Worm (Caenorhabditis elegans) whole organism, mixed stage, embryonic: ENCODE measurements around the gene K02D3.1.

Experiments
- blmp-1 ChIP-seq: fragments of 150-350 bp; optimal IDR thresholded peaks from 2 replicates; lab custom pipeline; 2014; ENCODE audit warnings: missing biosample characterization, missing genetic modification characterization
- ceh-39 ChIP-seq: fragments of 150-350 bp; optimal IDR thresholded peaks from 2 replicates; lab custom pipeline; 2014; ENCODE audit warnings: missing biosample characterization, missing genetic modification characterization
- ceh-83 ChIP-seq: fragments of 200-800 bp; sonication (Bioruptor generic); optimal IDR thresholded peaks from 2 replicates; lab custom pipeline; 2018; ENCODE audit warnings: mild to moderate bottlenecking, missing genetic modification characterization, missing compliant biosample characterization
- ces-1 ChIP-seq: fragments of 150-350 bp; optimal IDR thresholded peaks from 2 replicates; lab custom pipeline; 2014; ENCODE audit warnings: missing biosample characterization, missing genetic modification reagents, missing genetic modification characterization
- cnd-1 ChIP-seq: fragments of 200-800 bp; sonication (Bioruptor generic); optimal IDR thresholded peaks from 2 replicates; lab custom pipeline; 2018; ENCODE audit warnings: mild to moderate bottlenecking, missing genetic modification characterization, missing compliant biosample characterization
- drap-1 ChIP-seq: fragments of 200-800 bp; sonication (Bioruptor generic); optimal IDR thresholded peaks from 3 replicates; lab custom pipeline; 2018; ENCODE audit warnings: mild to moderate bottlenecking, missing genetic modification characterization, missing compliant biosample characterization
- elt-3 ChIP-seq: fragments of 150-350 bp; optimal IDR thresholded peaks from 2 replicates; lab custom pipeline; 2014; ENCODE audit warnings: missing biosample characterization, missing genetic modification characterization
- flh-1 ChIP-seq: fragments of 200-800 bp; sonication (Bioruptor generic); optimal IDR thresholded peaks from 2 replicates; lab custom pipeline; 2018; ENCODE audit warnings: mild to moderate bottlenecking, missing genetic modification characterization, moderate library complexity, missing compliant biosample characterization
- hlh-1 ChIP-seq: fragments of 150-350 bp; optimal IDR thresholded peaks from 2 replicates; lab custom pipeline; 2014; ENCODE audit warnings: missing biosample characterization, missing genetic modification reagents, missing genetic modification characterization
- lin-13 ChIP-seq: fragments of 150-350 bp; optimal IDR thresholded peaks from 2 replicates; lab custom pipeline; 2014; ENCODE audit warnings: missing biosample characterization, missing genetic modification characterization
- lin-32 ChIP-seq: fragments of 200-800 bp; sonication (Bioruptor generic); optimal IDR thresholded peaks from 2 replicates; lab custom pipeline; 2018; ENCODE audit warnings: mild to moderate bottlenecking, missing genetic modification characterization, missing compliant biosample characterization
- mls-2 ChIP-seq: sonication (generic microtip); optimal IDR thresholded peaks from 2 replicates; lab custom pipeline; 2016; ENCODE audit warnings: mild to moderate bottlenecking, missing genetic modification characterization, moderate library complexity, missing compliant biosample characterization
- nhr-12 ChIP-seq: fragments of 150-350 bp; optimal IDR thresholded peaks from 2 replicates; lab custom pipeline; 2014; ENCODE audit warnings: missing biosample characterization, missing genetic modification characterization
- nhr-2 ChIP-seq: fragments of 150-350 bp; optimal IDR thresholded peaks from 2 replicates; lab custom pipeline; 2014; ENCODE audit warnings: missing biosample characterization, missing genetic modification characterization
- nhr-237 ChIP-seq: fragments of 150-350 bp; optimal IDR thresholded peaks from 2 replicates; lab custom pipeline; 2014; ENCODE audit warnings: missing biosample characterization, missing genetic modification characterization
- pha-4 ChIP-seq: fragments of 150-350 bp; optimal IDR thresholded peaks from 2 replicates; lab custom pipeline; 2018; ENCODE audit warnings: missing biosample characterization, missing genetic modification reagents, missing genetic modification characterization
- sem-2 ChIP-seq: fragments of 200-800 bp; sonication (Bioruptor generic); optimal IDR thresholded peaks from 2 replicates; lab custom pipeline; 2018; ENCODE audit warnings: mild to moderate bottlenecking, missing genetic modification characterization, missing compliant biosample characterization
- snpc-4 ChIP-seq: fragments of 150-350 bp; optimal IDR thresholded peaks from 2 replicates; lab custom pipeline; 2014; ENCODE audit warnings: missing biosample characterization, missing genetic modification characterization
- sptf-1 ChIP-seq: sonication (generic microtip); optimal IDR thresholded peaks from 2 replicates; lab custom pipeline; 2017; ENCODE audit warnings: mild to moderate bottlenecking, missing genetic modification characterization, moderate library complexity, missing compliant biosample characterization
- unc-120 ChIP-seq: sonication (generic microtip); optimal IDR thresholded peaks from 2 replicates; lab custom pipeline; 2017; ENCODE audit warnings: missing genetic modification characterization, missing compliant biosample characterization; ENCODE audit not compliant: poor library complexity, severe bottlenecking
- unc-39 ChIP-seq: fragments of 150-350 bp; optimal IDR thresholded peaks from 2 replicates; lab custom pipeline; 2014; ENCODE audit warnings: missing biosample characterization, missing genetic modification characterization
- unc-62 ChIP-seq: fragments of 150-350 bp; optimal IDR thresholded peaks from 2 replicates; lab custom pipeline; 2014; ENCODE audit warnings: missing biosample characterization, missing genetic modification reagents, missing genetic modification characterization
- zip-8 ChIP-seq: fragments of 150-350 bp; optimal IDR thresholded peaks from 2 replicates; lab custom pipeline; 2014; ENCODE audit warnings: missing biosample characterization, missing genetic modification characterization
- ztf-11 ChIP-seq: fragments of 150-350 bp; optimal IDR thresholded peaks from 2 replicates; lab custom pipeline; 2014; ENCODE audit warnings: missing biosample characterization, missing genetic modification characterization

K02D3.1 gene

ce11 chrX:13746231-13746630 is 39.5 kb downstream of the K02D3.1 start:
- TF ChIP-seq sptf-1 (tag; lab: Kevin White, UChicago) (no peak), unc-62 (GFP tag; lab: Kevin White, UChicago) (no peak), sem-2 (GFP tag; lab: Kevin White, UChicago) (no peak), ztf-11 (tag; lab: Kevin White, UChicago) (no peak), ceh-83 (GFP tag; lab: Kevin White, UChicago) (no peak), unc-39 (tag; lab: Kevin White, UChicago) (no peak), elt-3 (no peak)

ce11 chrX:13746661-13747365 is 40.1 kb downstream of the K02D3.1 start, which contains the start of gene nhr-71:
Gene nhr-71, plus strand, starts transcription at chrX:13747315.
- TF ChIP-seq pha-4 (tag; lab: Kevin White, UChicago) (no peak), ceh-39 (tag; lab: Kevin White, UChicago) (peak; percentile 11), nhr-2 (tag; lab: Kevin White, UChicago) (peak; percentile 19)

- TF ChIP-seq blmp-1 (tag; lab: Kevin White, UChicago) (no peak), lin-13 (tag; lab: Kevin White, UChicago) (no peak), zip-8 (tag; lab: Kevin White, UChicago) (no peak), flh-1 (GFP tag; lab: Kevin White, UChicago) (no peak)
- TF ChIP-seq, all 35 proteins: peak for 0
Measured at ce11 chrX:13747997-13748396, 41.3 kb downstream of the K02D3.1 start.

- TF ChIP-seq hlh-1 (tag; lab: Kevin White, UChicago), result peak; percentile 4
- TF ChIP-seq lin-32 (GFP tag; lab: Kevin White, UChicago), result no peak
- TF ChIP-seq, all 35 proteins: peak for 1
Measured at ce11 chrX:13752822-13753581, 46.3 kb downstream of the K02D3.1 start.

- TF ChIP-seq flh-1 (GFP tag; lab: Kevin White, UChicago) (no peak), ces-1 (GFP tag; lab: Kevin White, UChicago) (peak; percentile 45), ceh-39 (tag; lab: Kevin White, UChicago) (no peak), cnd-1 (tag; lab: Kevin White, UChicago) (no peak), nhr-12 (tag; lab: Kevin White, UChicago) (no peak), unc-120 (tag; lab: Kevin White, UChicago) (peak; percentile 23)
Measured at ce11 chrX:13754498-13754897, 47.8 kb downstream of the K02D3.1 start.

ce11 chrX:13755469-13755868 is 48.8 kb downstream of the K02D3.1 start, which contains the start of gene aakb-1:
Gene aakb-1, plus strand, starts transcription at chrX:13755769.
- TF ChIP-seq ceh-39 (tag; lab: Kevin White, UChicago), result no peak
- TF ChIP-seq mls-2 (tag; lab: Kevin White, UChicago), result no peak
- no peak for TF ChIP-seq hlh-1 (tag; lab: Kevin White, UChicago)
- TF ChIP-seq unc-62 (GFP tag; lab: Kevin White, UChicago), result no peak
- no peak for TF ChIP-seq snpc-4 (tag; lab: Kevin White, UChicago)
- no peak for TF ChIP-seq lin-13 (tag; lab: Kevin White, UChicago)
- TF ChIP-seq nhr-2 (tag; lab: Kevin White, UChicago), result no peak
- TF ChIP-seq drap-1 (GFP tag; lab: Kevin White, UChicago), result no peak
- no peak for TF ChIP-seq nhr-237 (tag; lab: Kevin White, UChicago)
- TF ChIP-seq lin-32 (GFP tag; lab: Kevin White, UChicago), result no peak
- no peak for TF ChIP-seq elt-3
- TF ChIP-seq ces-1 (GFP tag; lab: Kevin White, UChicago), result no peak
